Fruit fly (Drosophila melanogaster) Kc167 (cell line): ENCODE results near the gene CG42676.

Experiments
- h ChIP-seq: fragments of >200 bp; optimal IDR thresholded peaks from 3 replicates; lab custom pipeline; 2018; ENCODE audit warnings: missing external identifiers
- insv ChIP-seq: fragments of >200 bp; optimal IDR thresholded peaks from 3 replicates; lab custom pipeline; 2018; ENCODE audit warnings: missing external identifiers
- ttk ChIP-seq: sonication (Bioruptor generic); optimal IDR thresholded peaks from 2 replicates; lab custom pipeline; 2017; ENCODE audit warnings: missing external identifiers

DNA sequence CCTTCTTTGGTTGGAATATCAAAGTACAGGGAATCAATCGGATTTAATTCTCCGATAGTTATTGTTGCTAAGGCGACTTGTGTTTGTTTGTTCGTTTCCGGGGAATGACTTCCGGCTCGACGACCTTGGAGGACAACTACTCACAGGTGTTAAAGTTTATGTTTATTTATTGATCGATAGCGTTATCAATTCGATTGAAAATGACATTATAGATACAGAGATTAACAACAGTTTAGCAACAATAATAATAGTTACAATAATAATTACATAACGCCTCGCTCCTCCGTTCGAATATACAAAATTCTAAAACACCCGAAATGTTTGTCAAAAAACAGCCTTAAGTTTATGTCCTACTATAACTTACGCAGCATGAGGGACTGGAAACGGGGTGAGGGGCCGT, 31.2 kb upstream of the CG42676 start, which contains the start of gene Dhc62B:
- TF ChIP-seq ttk (lab: Kevin White, UChicago) (no peak), h (lab: Kevin White, UChicago) (no peak), insv (lab: Kevin White, UChicago) (no peak)
